Worm (Caenorhabditis elegans) whole organism, L4/young adult: Measurements from ENCODE around the gene nhr-214.

Experiments
- W03F9.2 ChIP-seq: fragments of 150-350 bp; optimal IDR thresholded peaks from 2 replicates; lab custom pipeline; 2014; ENCODE audit warnings: missing biosample characterization, missing genetic modification characterization
- dao-5 ChIP-seq: sonication (generic microtip); optimal IDR thresholded peaks from 2 replicates; lab custom pipeline; 2016; ENCODE audit warnings: missing genotype, missing genetic modification characterization, moderate library complexity, missing compliant biosample characterization
- him-1 ChIP-seq: sonication (generic microtip); optimal IDR thresholded peaks from 2 replicates; lab custom pipeline; 2016; ENCODE audit warnings: missing genotype, missing genetic modification reagents, missing genetic modification characterization, missing compliant biosample characterization

DNA sequence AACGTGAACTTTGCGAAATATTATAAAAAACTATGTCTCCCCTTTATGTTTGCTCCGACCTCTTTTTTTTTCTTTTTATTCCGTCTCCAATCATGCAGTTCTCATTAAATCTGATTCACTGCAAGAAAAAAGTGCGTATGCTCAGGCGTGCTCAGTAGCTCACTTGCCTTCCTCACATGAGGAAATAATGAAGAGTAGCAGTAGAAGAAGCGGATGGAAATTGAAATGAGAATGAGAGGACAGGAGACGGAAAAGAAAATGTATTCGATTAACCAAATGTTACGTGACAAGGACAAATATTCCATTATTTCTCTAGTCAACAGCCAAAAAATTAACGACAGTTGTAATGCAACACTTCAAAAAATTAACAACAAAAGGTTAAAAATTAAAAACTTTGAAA is 11.2 kb upstream of the nhr-214 start:
- TF ChIP-seq him-1 (tag; lab: Kevin White, UChicago) (no peak), W03F9.2 (no peak), dao-5 (tag; lab: Kevin White, UChicago) (no peak)
